Worm (Caenorhabditis elegans): Measurements from ENCODE around the gene btb-11.

DNA sequence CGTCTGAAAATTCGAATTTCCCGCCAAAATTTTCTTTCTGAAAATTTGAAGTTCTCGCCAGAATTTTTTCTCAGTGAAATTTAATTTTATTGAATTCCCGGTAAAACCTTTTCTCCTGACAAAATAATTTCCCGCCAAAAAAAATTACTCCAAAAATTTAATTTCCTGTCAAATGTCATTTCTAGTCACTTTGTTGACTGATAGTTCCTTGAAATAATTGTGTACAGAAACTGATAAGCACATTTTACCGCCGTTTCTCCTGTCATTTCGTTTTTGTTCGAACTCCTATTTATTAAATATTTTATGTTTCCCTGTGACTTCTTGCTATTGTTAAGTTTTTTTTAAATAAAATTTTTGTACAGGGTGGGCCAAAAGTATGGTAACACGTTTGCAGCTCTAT, 39.3 kb upstream of the btb-11 start:
- TF ChIP-seq lsy-2 (tag; optimal IDR thresholded peaks at IDR 0.05) (no peak), ama-1 (optimal IDR thresholded peaks at IDR 0.05) (no peak), sox-4 (tag; optimal IDR thresholded peaks at IDR 0.05) (no peak), nhr-12 (tag; optimal IDR thresholded peaks at IDR 0.05) (no peak), ztf-4 (tag; optimal IDR thresholded peaks at IDR 0.05) (no peak), Y116A8C.19 (tag; optimal IDR thresholded peaks at IDR 0.05; ENCODE audit: borderline replicate concordance) (no peak), aha-1 (tag; optimal IDR thresholded peaks at IDR 0.05) (no peak), egl-27 (tag; optimal IDR thresholded peaks at IDR 0.05) (no peak), ets-5 (GFP tag; IDR thresholded peaks at IDR 0.05) (no peak), snpc-4 (tag; optimal IDR thresholded peaks at IDR 0.05) (no peak), nhr-28 (tag; optimal IDR thresholded peaks at IDR 0.05) (no peak), nhr-237 (tag; optimal IDR thresholded peaks at IDR 0.05) (no peak), rnt-1 (tag; optimal IDR thresholded peaks at IDR 0.05) (no peak)
